Worm (Caenorhabditis elegans): ENCODE data around the gene F58H7.1.

F58H7.1 gene

DNA sequence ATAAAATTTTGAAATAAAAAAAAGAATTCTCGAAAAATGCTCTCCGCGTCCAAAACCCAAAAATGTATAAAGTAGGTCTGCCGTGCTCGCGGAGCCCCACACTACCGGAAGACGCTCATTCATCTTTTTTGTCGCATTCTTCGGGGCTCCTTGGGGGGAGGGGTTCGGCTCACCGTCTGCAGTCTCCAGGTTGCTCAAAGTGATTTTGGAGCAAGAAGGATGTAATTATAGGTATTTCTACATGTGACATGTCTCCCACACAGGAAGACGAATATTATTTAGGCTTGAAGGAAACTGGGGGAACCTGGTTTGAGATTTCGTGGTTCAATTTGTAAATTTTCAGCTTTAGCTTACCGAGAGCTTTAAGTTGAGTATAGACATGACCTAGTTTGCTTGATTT lies at the start of gene F58H7.1:
Gene F58H7.1, minus strand, starts transcription at position 101 of the 400 bp plus-strand sequence.
- TF ChIP-seq snpc-4 (tag; optimal IDR thresholded peaks at IDR 0.05) (no peak), sem-2 (GFP tag; optimal IDR thresholded peaks at IDR 0.05) (no peak), lsy-2 (tag; optimal IDR thresholded peaks at IDR 0.05) (no peak), cnd-1 (tag; optimal IDR thresholded peaks at IDR 0.05) (no peak), sptf-1 (tag; optimal IDR thresholded peaks at IDR 0.05) (no peak), ztf-11 (tag; optimal IDR thresholded peaks at IDR 0.05) (no peak), unc-62 (GFP tag; optimal IDR thresholded peaks at IDR 0.05) (no peak), unc-120 (tag; optimal IDR thresholded peaks at IDR 0.05; ENCODE audit: poor library complexity, severe bottlenecking) (no peak), blmp-1 (tag; optimal IDR thresholded peaks at IDR 0.05) (no peak), M03D4.4 (tag; optimal IDR thresholded peaks at IDR 0.05) (no peak), nhr-28 (tag; optimal IDR thresholded peaks at IDR 0.05) (no peak), ceh-83 (GFP tag; optimal IDR thresholded peaks at IDR 0.05) (no peak), mls-2 (tag; optimal IDR thresholded peaks at IDR 0.05) (no peak), elt-1 (tag; optimal IDR thresholded peaks at IDR 0.05; ENCODE audit: borderline replicate concordance, insufficient read depth) (no peak), mep-1 (tag; optimal IDR thresholded peaks at IDR 0.05) (no peak), ces-1 (GFP tag; optimal IDR thresholded peaks at IDR 0.05) (no peak), nhr-76 (tag; optimal IDR thresholded peaks at IDR 0.05) (no peak)

DNA sequence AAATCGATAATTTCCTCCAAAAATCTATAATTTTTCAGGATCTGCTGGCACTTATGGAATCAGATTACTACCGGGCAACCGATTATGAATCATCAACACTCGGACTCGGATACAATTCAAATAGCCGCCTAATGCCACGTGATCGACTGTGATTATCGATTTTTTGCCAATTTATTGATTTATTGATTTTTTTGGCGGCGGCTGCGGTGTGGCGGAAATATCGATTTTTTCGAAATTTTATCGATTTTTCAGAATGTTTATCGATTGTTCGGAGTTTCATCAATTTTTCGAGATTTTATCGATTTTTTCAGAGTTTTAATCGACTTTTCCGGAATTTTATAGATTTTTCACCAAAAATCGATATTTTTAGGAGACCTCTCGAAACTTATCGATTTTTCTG lies 47.9 kb upstream of the F58H7.1 start:
- TF ChIP-seq drap-1 (GFP tag; optimal IDR thresholded peaks at IDR 0.05): no peak
- no peak for TF ChIP-seq nhr-12 (tag; optimal IDR thresholded peaks at IDR 0.05)
- no peak for TF ChIP-seq ham-2 (GFP tag; optimal IDR thresholded peaks at IDR 0.05)
- TF ChIP-seq sptf-1 (tag; optimal IDR thresholded peaks at IDR 0.05): no peak
- no peak for TF ChIP-seq nhr-2 (tag; optimal IDR thresholded peaks at IDR 0.05)
- no peak for TF ChIP-seq sem-2 (GFP tag; optimal IDR thresholded peaks at IDR 0.05)
- no peak for TF ChIP-seq elt-3 (tag; optimal IDR thresholded peaks at IDR 0.05)
- TF ChIP-seq cnd-1 (tag; optimal IDR thresholded peaks at IDR 0.05): no peak
- TF ChIP-seq mep-1 (tag; optimal IDR thresholded peaks at IDR 0.05): no peak
- TF ChIP-seq ceh-83 (GFP tag; optimal IDR thresholded peaks at IDR 0.05): no peak
- TF ChIP-seq zip-8 (tag; optimal IDR thresholded peaks at IDR 0.05): no peak
- TF ChIP-seq pha-4 (tag; optimal IDR thresholded peaks at IDR 0.05): no peak
- TF ChIP-seq lin-32 (GFP tag; optimal IDR thresholded peaks at IDR 0.05): no peak
- no peak for TF ChIP-seq bed-3 (GFP tag; optimal IDR thresholded peaks at IDR 0.05)
- TF ChIP-seq ceh-43 (GFP tag; optimal IDR thresholded peaks at IDR 0.05): no peak
- no peak for TF ChIP-seq lsy-2 (tag; optimal IDR thresholded peaks at IDR 0.05)
- no peak for TF ChIP-seq nhr-76 (tag; optimal IDR thresholded peaks at IDR 0.05)
- no peak for TF ChIP-seq elt-1 (tag; optimal IDR thresholded peaks at IDR 0.05; ENCODE audit: borderline replicate concordance, insufficient read depth)
- TF ChIP-seq unc-39 (tag; optimal IDR thresholded peaks at IDR 0.05): no peak

DNA sequence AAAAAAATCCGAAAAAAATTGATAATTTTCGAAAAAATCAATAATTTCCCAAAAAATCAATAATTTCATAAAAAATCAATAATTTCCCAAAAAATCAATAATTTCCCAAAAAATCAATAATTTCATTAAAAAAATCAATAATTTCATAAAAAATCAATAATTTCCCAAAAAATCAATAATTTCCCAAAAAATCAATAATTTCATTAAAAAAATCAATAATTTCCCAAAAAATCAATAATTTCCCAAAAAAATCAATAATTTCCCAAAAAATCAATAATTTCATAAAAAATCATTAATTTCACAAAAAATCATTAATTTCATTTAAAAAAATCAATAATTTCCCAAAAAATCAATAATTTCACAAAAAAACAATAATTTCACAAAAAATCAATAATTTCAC lies 42.2 kb upstream of the F58H7.1 start:
- TF ChIP-seq ces-1 (GFP tag; optimal IDR thresholded peaks at IDR 0.05): peak; percentile 58

DNA sequence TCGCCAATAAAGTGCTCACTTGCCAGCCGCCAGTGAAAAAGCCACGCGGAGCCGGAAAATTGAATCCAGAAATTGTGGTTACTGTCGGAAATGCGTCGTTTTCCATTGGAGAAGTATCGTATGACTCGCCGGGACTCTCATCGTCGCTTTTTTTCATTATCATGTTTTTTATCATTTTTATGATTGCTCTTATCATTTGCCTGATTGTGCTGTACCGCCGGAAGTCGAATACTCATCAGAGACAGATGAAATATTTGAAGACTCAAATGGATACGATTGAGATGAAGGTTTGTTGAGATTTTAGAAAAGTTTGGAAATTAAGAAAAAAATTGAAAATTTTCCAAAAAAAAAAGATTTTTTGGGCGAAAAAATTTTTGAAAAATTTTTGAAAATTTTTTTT lies 40.7 kb upstream of the F58H7.1 start:
- TF ChIP-seq unc-39 (tag; optimal IDR thresholded peaks at IDR 0.05): no peak
- no peak for TF ChIP-seq mls-2 (tag; optimal IDR thresholded peaks at IDR 0.05)
- TF ChIP-seq mab-5 (tag; optimal IDR thresholded peaks at IDR 0.05): no peak
- no peak for TF ChIP-seq ham-2 (GFP tag; optimal IDR thresholded peaks at IDR 0.05)
- no peak for TF ChIP-seq snpc-4 (tag; optimal IDR thresholded peaks at IDR 0.05)
- no peak for TF ChIP-seq zip-8 (tag; optimal IDR thresholded peaks at IDR 0.05)
- TF ChIP-seq nhr-237 (tag; optimal IDR thresholded peaks at IDR 0.05): no peak
- TF ChIP-seq ces-1 (GFP tag; optimal IDR thresholded peaks at IDR 0.05): no peak

DNA sequence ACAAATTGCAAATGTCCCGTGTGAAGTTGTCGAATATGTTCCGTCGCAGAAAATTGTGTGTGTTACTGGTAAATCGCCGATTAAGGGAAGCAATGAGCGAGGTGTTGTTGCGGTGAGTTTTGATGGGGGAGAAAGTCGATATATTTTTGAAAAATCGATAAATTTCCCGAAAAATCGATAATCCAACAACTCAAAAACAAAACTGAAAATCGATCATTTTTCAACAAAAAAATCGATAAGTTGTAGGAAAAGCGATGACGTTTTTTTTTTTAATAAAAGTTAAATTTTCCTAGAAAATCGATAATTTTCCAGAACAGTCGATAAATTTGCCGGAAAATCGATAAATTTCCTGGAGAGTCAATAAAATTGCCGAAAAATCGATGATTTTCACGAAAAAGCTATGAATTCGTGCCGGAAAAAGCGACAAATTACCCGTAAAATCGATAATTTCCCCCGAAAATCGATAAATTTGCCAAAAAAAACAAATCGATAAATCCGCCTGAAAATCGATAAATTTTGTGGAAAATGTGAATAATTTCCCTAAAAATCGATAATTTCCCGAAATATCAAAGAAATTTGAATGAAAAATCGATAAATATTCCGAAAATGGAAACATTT lies 37.3 kb upstream of the F58H7.1 start:
- TF ChIP-seq sptf-1 (tag; optimal IDR thresholded peaks at IDR 0.05): peak; percentile 29
- TF ChIP-seq unc-39 (tag; optimal IDR thresholded peaks at IDR 0.05): no peak
- TF ChIP-seq ceh-83 (GFP tag; optimal IDR thresholded peaks at IDR 0.05): no peak

DNA sequence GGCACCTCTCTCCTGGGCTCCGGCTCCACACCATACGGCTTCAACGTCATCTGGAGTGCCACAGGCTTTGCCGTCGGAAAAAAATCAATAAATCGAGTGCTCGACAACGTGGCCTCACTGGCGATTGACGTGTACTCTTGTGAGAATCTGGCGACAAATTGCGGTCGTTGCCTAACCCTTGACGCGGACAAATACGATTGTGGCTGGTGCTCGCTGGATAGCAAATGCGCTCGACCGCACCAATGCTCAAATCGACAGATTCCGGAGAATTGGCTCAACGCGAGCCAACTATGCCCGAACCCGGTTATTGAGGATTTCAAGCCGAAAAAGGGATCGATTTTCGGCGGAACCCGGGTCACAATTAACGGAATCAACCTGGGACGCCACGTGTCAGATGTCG lies 36.8 kb upstream of the F58H7.1 start:
- TF ChIP-seq bed-3 (GFP tag; optimal IDR thresholded peaks at IDR 0.05) (no peak), nhr-12 (tag; optimal IDR thresholded peaks at IDR 0.05) (no peak), nhr-237 (tag; optimal IDR thresholded peaks at IDR 0.05) (no peak), pha-4 (tag; optimal IDR thresholded peaks at IDR 0.05) (no peak), drap-1 (GFP tag; optimal IDR thresholded peaks at IDR 0.05) (no peak), sem-2 (GFP tag; optimal IDR thresholded peaks at IDR 0.05) (no peak), zip-8 (tag; optimal IDR thresholded peaks at IDR 0.05) (no peak), unc-39 (tag; optimal IDR thresholded peaks at IDR 0.05) (no peak), M03D4.4 (tag; optimal IDR thresholded peaks at IDR 0.05) (no peak), ztf-11 (tag; optimal IDR thresholded peaks at IDR 0.05) (no peak), nhr-76 (tag; optimal IDR thresholded peaks at IDR 0.05) (no peak), ceh-39 (tag; optimal IDR thresholded peaks at IDR 0.05) (no peak), unc-62 (GFP tag; optimal IDR thresholded peaks at IDR 0.05) (no peak), ceh-43 (GFP tag; optimal IDR thresholded peaks at IDR 0.05) (no peak), cnd-1 (tag; optimal IDR thresholded peaks at IDR 0.05) (no peak), sptf-1 (tag; optimal IDR thresholded peaks at IDR 0.05) (no peak), blmp-1 (tag; optimal IDR thresholded peaks at IDR 0.05) (no peak), mep-1 (tag; optimal IDR thresholded peaks at IDR 0.05) (no peak)

All from whole organism, mixed stage, embryonic.